Worm (Caenorhabditis elegans) whole organism, young adult: Measurements from ENCODE around the gene srw-2.

ENCODE experiments used
- B0261.1 ChIP-seq: sonication (generic microtip); optimal IDR thresholded peaks from 2 replicates; lab custom pipeline; 2016; ENCODE audit warnings: mild to moderate bottlenecking, missing genetic modification characterization, moderate library complexity, missing compliant biosample characterization
- B0336.3 ChIP-seq: fragments of 200-800 bp; sonication (Bioruptor generic); IDR thresholded peaks from 2 replicates; pipeline ENCODE4 v1.3.6; 2022; ENCODE audit warnings: missing genetic modification characterization, missing compliant biosample characterization
- C06A6.2 ChIP-seq: fragments of 200-800 bp; sonication (Bioruptor generic); conservative IDR thresholded peaks from 2 replicates; pipeline ENCODE4 v1.3.6; 2022; ENCODE audit warnings: missing genetic modification characterization, missing compliant biosample characterization
- C17E4.6 ChIP-seq: fragments of 200-800 bp; sonication (Bioruptor generic); IDR thresholded peaks from 2 replicates; pipeline ENCODE4 v1.3.6; 2022; ENCODE audit warnings: missing genetic modification reagents, missing genetic modification characterization, missing compliant biosample characterization
- F22D6.2 ChIP-seq: sonication (generic microtip); optimal IDR thresholded peaks from 2 replicates; lab custom pipeline; 2016; ENCODE audit warnings: mild to moderate bottlenecking, missing genetic modification characterization, missing compliant biosample characterization
- F49E8.2 ChIP-seq: sonication (generic microtip); optimal IDR thresholded peaks from 3 replicates; lab custom pipeline; 2017; ENCODE audit warnings: missing genetic modification characterization, mild to moderate bottlenecking, missing compliant biosample characterization, antibody characterized with exemption, moderate library complexity; ENCODE audit not compliant: insufficient read depth
- F57A8.1 ChIP-seq: fragments of 200-800 bp; sonication (Bioruptor generic); optimal IDR thresholded peaks from 2 replicates; lab custom pipeline; 2018; ENCODE audit warnings: mild to moderate bottlenecking, missing genetic modification characterization, moderate library complexity, missing compliant biosample characterization
- T07F8.4 ChIP-seq: sonication (generic microtip); optimal IDR thresholded peaks from 2 replicates; lab custom pipeline; 2016; ENCODE audit warnings: mild to moderate bottlenecking, missing genetic modification characterization, moderate library complexity, missing compliant biosample characterization
- T26A5.8 ChIP-seq: sonication (generic microtip); optimal IDR thresholded peaks from 2 replicates; lab custom pipeline; 2016; ENCODE audit warnings: missing genetic modification characterization, missing compliant biosample characterization
- ZK185.1 ChIP-seq: sonication (generic microtip); optimal IDR thresholded peaks from 2 replicates; lab custom pipeline; 2016; ENCODE audit warnings: mild to moderate bottlenecking, missing genetic modification characterization, missing compliant biosample characterization; ENCODE audit not compliant: poor library complexity, severe bottlenecking
- ama-1 ChIP-seq, 3 experiments: fragments of 150-350 bp in 1 of 3; sonication (generic microtip) in 2 of 3; optimal IDR thresholded peaks; 2 replicates each; lab custom pipeline; 2014 to 2018; ENCODE audit warnings: missing biosample characterization in 2 of 3, missing genetic modification characterization in 2 of 3, missing genetic modification reagents in 2 of 3
- athp-1 ChIP-seq: sonication (generic microtip); optimal IDR thresholded peaks from 2 replicates; lab custom pipeline; 2017; ENCODE audit warnings: mild to moderate bottlenecking, missing genetic modification characterization, missing compliant biosample characterization
- bed-1 ChIP-seq: fragments of 200-800 bp; sonication (Bioruptor generic); IDR thresholded peaks from 2 replicates; pipeline ENCODE4 v1.3.6; 2022; ENCODE audit warnings: missing genetic modification reagents, missing genetic modification characterization, missing compliant biosample characterization
- cebp-1 ChIP-seq, 2 experiments: fragments of 200-800 bp in 1 of 2; sonication (Bioruptor generic) in 1 of 2; sonication (generic microtip) in 1 of 2; IDR thresholded peaks in 1 of 2; optimal IDR thresholded peaks in 1 of 2; 2 replicates each; pipeline versions ENCODE4 v1.3.6 to Lab custom; 2017 to 2022; ENCODE audit warnings: missing compliant biosample characterization in 2 of 2, missing genetic modification characterization in 2 of 2, mild to moderate bottlenecking in 1 of 2, missing genetic modification reagents in 1 of 2, moderate library complexity in 1 of 2
- cebp-2 ChIP-seq: fragments of 200-800 bp; sonication (Bioruptor generic); IDR thresholded peaks from 2 replicates; pipeline ENCODE4 v1.3.6; 2022; ENCODE audit warnings: missing genetic modification characterization, missing compliant biosample characterization
- ceh-40 ChIP-seq: fragments of 200-800 bp; sonication (Bioruptor generic); IDR thresholded peaks from 2 replicates; pipeline ENCODE4 v1.3.6; 2022; ENCODE audit warnings: missing genetic modification characterization, missing compliant biosample characterization
- ceh-58 ChIP-seq: fragments of 200-800 bp; sonication (Bioruptor generic); IDR thresholded peaks from 2 replicates; pipeline ENCODE4 v1.3.6; 2022; ENCODE audit warnings: missing genetic modification characterization, missing compliant biosample characterization
- ceh-91 ChIP-seq: fragments of 200-800 bp; sonication (Bioruptor generic); IDR thresholded peaks from 2 replicates; pipeline ENCODE4 v1.3.6; 2022; ENCODE audit warnings: missing genetic modification reagents, missing genetic modification characterization, missing compliant biosample characterization
- chd-7 ChIP-seq: sonication (generic microtip); optimal IDR thresholded peaks from 2 replicates; lab custom pipeline; 2016; ENCODE audit warnings: mild to moderate bottlenecking, missing genetic modification characterization, moderate library complexity, missing compliant biosample characterization
- egrh-3 ChIP-seq: fragments of 200-800 bp; sonication (Bioruptor generic); IDR thresholded peaks from 2 replicates; pipeline ENCODE4 v1.3.6; 2022; ENCODE audit warnings: missing genetic modification reagents, missing genetic modification characterization, missing compliant biosample characterization
- hmg-20 ChIP-seq: fragments of 200-800 bp; sonication (Bioruptor generic); IDR thresholded peaks from 2 replicates; pipeline ENCODE4 v1.3.6; 2022; ENCODE audit warnings: missing genetic modification reagents, missing genetic modification characterization, missing compliant biosample characterization
- lag-1 ChIP-seq: fragments of 200-800 bp; sonication (Bioruptor generic); IDR thresholded peaks from 2 replicates; pipeline ENCODE4 v1.3.6; 2022; ENCODE audit warnings: missing genetic modification reagents, missing genetic modification characterization, missing compliant biosample characterization
- lin-26 ChIP-seq: fragments of 200-800 bp; sonication (Bioruptor generic); IDR thresholded peaks from 2 replicates; pipeline ENCODE4 v1.3.6; 2022; ENCODE audit warnings: missing genetic modification reagents, missing genetic modification characterization, missing compliant biosample characterization
- madf-6 ChIP-seq: fragments of 200-800 bp; sonication (Bioruptor generic); IDR thresholded peaks from 2 replicates; pipeline ENCODE4 v1.3.6; 2022; ENCODE audit warnings: missing genetic modification reagents, missing genetic modification characterization, missing compliant biosample characterization
- madf-8 ChIP-seq: fragments of 200-800 bp; sonication (Bioruptor generic); conservative IDR thresholded peaks from 2 replicates; pipeline ENCODE4 v1.3.6; 2022; ENCODE audit warnings: missing genetic modification reagents, missing genetic modification characterization, missing compliant biosample characterization
- nfya-1 ChIP-seq: sonication (generic microtip); optimal IDR thresholded peaks from 2 replicates; lab custom pipeline; 2017; ENCODE audit warnings: antibody characterized with exemption, missing compliant biosample characterization, missing genetic modification characterization, borderline replicate concordance; ENCODE audit not compliant: insufficient read depth
- nfya-2 ChIP-seq: fragments of 200-800 bp; sonication (Bioruptor generic); IDR thresholded peaks from 2 replicates; pipeline ENCODE4 v1.3.6; 2022; ENCODE audit warnings: missing genetic modification reagents, missing genetic modification characterization, missing compliant biosample characterization
- nhr-120 ChIP-seq: fragments of 200-800 bp; sonication (Bioruptor generic); IDR thresholded peaks from 2 replicates; pipeline ENCODE4 v1.3.6; 2022; ENCODE audit warnings: missing genetic modification characterization, missing compliant biosample characterization
- nhr-179 ChIP-seq: sonication (generic microtip); optimal IDR thresholded peaks from 2 replicates; lab custom pipeline; 2016; ENCODE audit warnings: mild to moderate bottlenecking, missing genetic modification characterization, missing compliant biosample characterization
- nhr-27 ChIP-seq: fragments of 200-800 bp; sonication (Bioruptor generic); optimal IDR thresholded peaks from 2 replicates; lab custom pipeline; 2018; ENCODE audit warnings: mild to moderate bottlenecking, missing genetic modification characterization, moderate library complexity, missing compliant biosample characterization
- pha-4 ChIP-seq: fragments of 150-350 bp; sonication (generic microtip); optimal IDR thresholded peaks from 2 replicates; lab custom pipeline; 2014; ENCODE audit warnings: missing biosample characterization, missing genetic modification reagents, missing genetic modification characterization
- repo-1 ChIP-seq: sonication (generic microtip); optimal IDR thresholded peaks from 2 replicates; lab custom pipeline; 2017; ENCODE audit warnings: mild to moderate bottlenecking, missing genetic modification characterization, missing compliant biosample characterization
- sea-2 ChIP-seq: fragments of 200-800 bp; sonication (Bioruptor generic); IDR thresholded peaks from 2 replicates; pipeline ENCODE4 v1.3.6; 2022; ENCODE audit warnings: missing genetic modification characterization, missing compliant biosample characterization
- snpc-1.3 ChIP-seq: sonication (generic microtip); optimal IDR thresholded peaks from 2 replicates; lab custom pipeline; 2017; ENCODE audit warnings: missing genetic modification characterization, mild to moderate bottlenecking, missing compliant biosample characterization, antibody characterized with exemption, moderate library complexity, missing genotype, missing genetic modification reagents; ENCODE audit not compliant: insufficient read depth
- snpc-3.4 ChIP-seq: sonication (generic microtip); optimal IDR thresholded peaks from 2 replicates; lab custom pipeline; 2017; ENCODE audit warnings: missing genetic modification characterization, mild to moderate bottlenecking, missing compliant biosample characterization, antibody characterized with exemption, moderate library complexity, missing genotype, missing genetic modification reagents
- tbp1 ChIP-seq: fragments of 200-800 bp; sonication (Bioruptor generic); optimal IDR thresholded peaks from 2 replicates; lab custom pipeline; 2018; ENCODE audit warnings: mild to moderate bottlenecking, missing genetic modification characterization, missing compliant biosample characterization
- tbx-9 ChIP-seq: sonication (generic microtip); optimal IDR thresholded peaks from 2 replicates; lab custom pipeline; 2016; ENCODE audit warnings: borderline replicate concordance, missing genetic modification characterization, inconsistent platforms, missing compliant biosample characterization
- tlf-1 ChIP-seq: fragments of 200-800 bp; sonication (Bioruptor generic); optimal IDR thresholded peaks from 2 replicates; lab custom pipeline; 2018; ENCODE audit warnings: mild to moderate bottlenecking, missing genetic modification characterization, missing compliant biosample characterization
- zfh-2 ChIP-seq: fragments of 200-800 bp; sonication (Bioruptor generic); conservative IDR thresholded peaks from 2 replicates; pipeline ENCODE4 v1.3.6; 2022; ENCODE audit warnings: missing genetic modification reagents, missing genetic modification characterization, missing compliant biosample characterization
- ztf-3 ChIP-seq: fragments of 200-800 bp; sonication (Bioruptor generic); optimal IDR thresholded peaks from 2 replicates; lab custom pipeline; 2018; ENCODE audit warnings: mild to moderate bottlenecking, missing genetic modification characterization, missing compliant biosample characterization

Gene srw-2

ce11 chrV:2801955-2802354, 28.7 kb upstream of the srw-2 start:
- TF ChIP-seq B0336.3 (GFP tag; lab: Robert Waterston, UW) (no peak), repo-1 (tag; lab: Kevin White, UChicago) (no peak), C06A6.2 (GFP tag; lab: Robert Waterston, UW) (no peak), lag-1 (GFP tag; lab: Robert Waterston, UW) (no peak), nfya-2 (GFP tag; lab: Robert Waterston, UW) (no peak), cebp-1 (GFP tag; IDR thresholded peaks at IDR 0.05; lab: Robert Waterston, UW) (no peak), cebp-1 (tag; optimal IDR thresholded peaks at IDR 0.05; lab: Kevin White, UChicago) (no peak), nhr-179 (tag; lab: Kevin White, UChicago) (no peak), cebp-2 (no peak), madf-6 (GFP tag; lab: Robert Waterston, UW) (no peak), B0261.1 (tag; lab: Kevin White, UChicago) (no peak), athp-1 (tag; lab: Kevin White, UChicago) (no peak)

ce11 chrV:2803258-2803657, 27.4 kb upstream of the srw-2 start:
- TF ChIP-seq snpc-1.3 (tag; lab: Kevin White, UChicago): no peak
- TF ChIP-seq ceh-91 (GFP tag; lab: Robert Waterston, UW): no peak
- no peak for TF ChIP-seq ceh-40
- TF ChIP-seq bed-1 (GFP tag; lab: Robert Waterston, UW): no peak
- TF ChIP-seq chd-7: no peak
- TF ChIP-seq pha-4 (tag; lab: Kevin White, UChicago): no peak
- peak; percentile 57 for TF ChIP-seq zfh-2

ce11 chrV:2807760-2808159, 22.9 kb upstream of the srw-2 start, which contains the start of gene ketn-1:
ketn-1 (minus strand) TSS chrV:2807860.
- TF ChIP-seq hmg-20 (GFP tag; lab: Robert Waterston, UW): no peak
- no peak for TF ChIP-seq tbx-9
- TF ChIP-seq B0336.3 (GFP tag; lab: Robert Waterston, UW): no peak
- TF ChIP-seq ztf-3 (GFP tag; lab: Kevin White, UChicago): no peak
- no peak for TF ChIP-seq F49E8.2 (tag; lab: Kevin White, UChicago)
- no peak for TF ChIP-seq egrh-3 (GFP tag; lab: Robert Waterston, UW)
- no peak for TF ChIP-seq C17E4.6 (GFP tag; lab: Robert Waterston, UW)
- no peak for TF ChIP-seq lin-26
- TF ChIP-seq T07F8.4: no peak
- no peak for TF ChIP-seq F57A8.1 (GFP tag; lab: Kevin White, UChicago)
- TF ChIP-seq madf-8 (GFP tag; lab: Robert Waterston, UW): no peak
- TF ChIP-seq T26A5.8 (tag; lab: Kevin White, UChicago): no peak
- TF ChIP-seq snpc-3.4 (tag; lab: Kevin White, UChicago): no peak
- no peak for TF ChIP-seq pha-4 (tag; lab: Kevin White, UChicago)

ce11 chrV:2809443-2809842, 21.2 kb upstream of the srw-2 start:
- no peak for TF ChIP-seq ama-1 (optimal IDR thresholded peaks at IDR 0.05; lab: Kevin White, UChicago)
- no peak for TF ChIP-seq ama-1 (GFP tag; optimal IDR thresholded peaks at IDR 0.05; lab: Kevin White, UChicago)
- no peak for TF ChIP-seq ZK185.1 (tag; lab: Kevin White, UChicago)
- no peak for TF ChIP-seq sea-2 (GFP tag; lab: Robert Waterston, UW)
- TF ChIP-seq tbp1: no peak
- TF ChIP-seq F22D6.2: no peak
- TF ChIP-seq nhr-120 (GFP tag; lab: Robert Waterston, UW): no peak
- TF ChIP-seq nfya-1 (tag; lab: Kevin White, UChicago): no peak
- no peak for TF ChIP-seq F49E8.2 (tag; lab: Kevin White, UChicago)
- TF ChIP-seq snpc-1.3 (tag; lab: Kevin White, UChicago): no peak
- no peak for TF ChIP-seq egrh-3 (GFP tag; lab: Robert Waterston, UW)
- no peak for TF ChIP-seq nhr-27 (tag; lab: Kevin White, UChicago)
- TF ChIP-seq tlf-1: no peak
- no peak for TF ChIP-seq ceh-58 (GFP tag; lab: Robert Waterston, UW)
